Worm (Caenorhabditis elegans) whole organism, L2 larva: ENCODE measurements around the gene F35E8.1.
"Not testable (repeated sequence)": the region's sequence is repeated elsewhere in the genome, so short reads cannot be mapped to it uniquely, and the experiment has no call there.

Source experiments
- F13H6.1 ChIP-seq: sonication (generic microtip); optimal IDR thresholded peaks from 2 replicates; lab custom pipeline; 2016; ENCODE audit warnings: missing genetic modification characterization, missing compliant biosample characterization
- R02D3.7 ChIP-seq: fragments of 150-350 bp; optimal IDR thresholded peaks from 2 replicates; lab custom pipeline; 2014; ENCODE audit warnings: missing biosample characterization, missing genetic modification characterization
- Y55F3AM.14 ChIP-seq: fragments of 200-800 bp; sonication (Bioruptor generic); optimal IDR thresholded peaks from 2 replicates; lab custom pipeline; 2018; ENCODE audit warnings: mild to moderate bottlenecking, missing genetic modification characterization, missing compliant biosample characterization
- ZK546.5 ChIP-seq: sonication (generic microtip); optimal IDR thresholded peaks from 2 replicates; lab custom pipeline; 2017; ENCODE audit warnings: missing biosample characterization, missing genetic modification characterization
- alr-1 ChIP-seq: fragments of 150-350 bp; optimal IDR thresholded peaks from 2 replicates; lab custom pipeline; 2014; ENCODE audit warnings: missing biosample characterization, missing genetic modification characterization
- aly-2 ChIP-seq: fragments of 150-350 bp; optimal IDR thresholded peaks from 2 replicates; lab custom pipeline; 2014; ENCODE audit warnings: missing biosample characterization, missing genetic modification characterization
- ama-1 ChIP-seq: fragments of 150-350 bp; optimal IDR thresholded peaks from 2 replicates; lab custom pipeline; 2018; ENCODE audit warnings: inconsistent platforms
- blmp-1 ChIP-seq: sonication (generic microtip); optimal IDR thresholded peaks from 2 replicates; lab custom pipeline; 2017; ENCODE audit warnings: missing genetic modification characterization, mild to moderate bottlenecking, missing compliant biosample characterization, antibody characterized with exemption, moderate library complexity; ENCODE audit not compliant: insufficient read depth
- ceh-16 ChIP-seq: fragments of 150-350 bp; optimal IDR thresholded peaks from 2 replicates; lab custom pipeline; 2014; ENCODE audit warnings: missing biosample characterization, missing genetic modification characterization
- crh-2 ChIP-seq: sonication (generic microtip); optimal IDR thresholded peaks from 2 replicates; lab custom pipeline; 2017; ENCODE audit warnings: missing biosample characterization, missing genetic modification characterization
- egl-27 ChIP-seq: sonication (generic microtip); optimal IDR thresholded peaks from 3 replicates; lab custom pipeline; 2017; ENCODE audit warnings: missing biosample characterization, missing genetic modification reagents, missing genetic modification characterization
- elt-1 ChIP-seq: fragments of 150-350 bp; optimal IDR thresholded peaks from 2 replicates; lab custom pipeline; 2014; ENCODE audit warnings: missing biosample characterization, missing genetic modification characterization
- elt-3 ChIP-seq: sonication (generic microtip); optimal IDR thresholded peaks from 2 replicates; lab custom pipeline; 2017; ENCODE audit warnings: missing biosample characterization, missing genetic modification characterization
- lin-13 ChIP-seq: fragments of 150-350 bp; optimal IDR thresholded peaks from 2 replicates; lab custom pipeline; 2014; ENCODE audit warnings: missing biosample characterization, missing genetic modification reagents, missing genetic modification characterization
- mbf-1 ChIP-seq: sonication (generic microtip); optimal IDR thresholded peaks from 2 replicates; lab custom pipeline; 2017; ENCODE audit warnings: missing biosample characterization, missing genetic modification characterization
- nhr-10 ChIP-seq: sonication (generic microtip); optimal IDR thresholded peaks from 2 replicates; lab custom pipeline; 2017; ENCODE audit warnings: missing biosample characterization, missing genetic modification characterization
- nhr-11 ChIP-seq: fragments of 150-350 bp; optimal IDR thresholded peaks from 2 replicates; lab custom pipeline; 2014; ENCODE audit warnings: missing biosample characterization, missing genetic modification characterization
- nhr-12 ChIP-seq: fragments of 150-350 bp; optimal IDR thresholded peaks from 2 replicates; lab custom pipeline; 2014; ENCODE audit warnings: missing biosample characterization, missing genetic modification characterization
- nhr-21 ChIP-seq: fragments of 150-350 bp; optimal IDR thresholded peaks from 2 replicates; lab custom pipeline; 2014; ENCODE audit warnings: missing biosample characterization, missing genetic modification characterization
- nhr-23 ChIP-seq: fragments of 150-350 bp; optimal IDR thresholded peaks from 2 replicates; lab custom pipeline; 2014; ENCODE audit warnings: missing biosample characterization, missing genetic modification reagents, missing genetic modification characterization
- nhr-6 ChIP-seq: fragments of 150-350 bp; optimal IDR thresholded peaks from 2 replicates; lab custom pipeline; 2014; ENCODE audit warnings: missing biosample characterization, missing genetic modification characterization
- nhr-77 ChIP-seq: fragments of 150-350 bp; optimal IDR thresholded peaks from 2 replicates; lab custom pipeline; 2014; ENCODE audit warnings: missing biosample characterization, missing genetic modification characterization
- peb-1 ChIP-seq: fragments of 150-350 bp; optimal IDR thresholded peaks from 2 replicates; lab custom pipeline; 2014; ENCODE audit warnings: missing biosample characterization, missing genetic modification characterization
- sem-4 ChIP-seq: fragments of 150-350 bp; optimal IDR thresholded peaks from 2 replicates; lab custom pipeline; 2014; ENCODE audit warnings: missing biosample characterization, missing genetic modification reagents, missing genetic modification characterization
- sma-3 ChIP-seq: sonication (generic microtip); optimal IDR thresholded peaks from 2 replicates; lab custom pipeline; 2016; ENCODE audit warnings: missing genetic modification reagents, missing genetic modification characterization, missing compliant biosample characterization
- sma-9 ChIP-seq, 2 experiments: fragments of 150-350 bp in 1 of 2; sonication (generic microtip) in 1 of 2; optimal IDR thresholded peaks; 2 replicates each; lab custom pipeline; 2014 to 2016; ENCODE audit warnings: missing genetic modification characterization in 2 of 2, mild to moderate bottlenecking in 1 of 2, missing biosample characterization in 1 of 2, missing compliant biosample characterization in 1 of 2, missing genetic modification reagents in 1 of 2, moderate library complexity in 1 of 2
- unc-39 ChIP-seq: fragments of 150-350 bp; optimal IDR thresholded peaks from 2 replicates; lab custom pipeline; 2014; ENCODE audit warnings: missing biosample characterization, missing genetic modification characterization
- unc-62 ChIP-seq: fragments of 150-350 bp; optimal IDR thresholded peaks from 2 replicates; lab custom pipeline; 2014; ENCODE audit warnings: missing biosample characterization, missing genetic modification reagents, missing genetic modification characterization
- zag-1 ChIP-seq: fragments of 150-350 bp; optimal IDR thresholded peaks from 2 replicates; lab custom pipeline; 2014; ENCODE audit warnings: missing biosample characterization, missing genetic modification characterization
- ztf-1 ChIP-seq: fragments of 200-800 bp; sonication (Bioruptor generic); conservative IDR thresholded peaks from 2 replicates; pipeline ENCODE4 v1.3.6; 2022; ENCODE audit warnings: missing genetic modification characterization, missing compliant biosample characterization
- ztf-4 ChIP-seq: fragments of 150-350 bp; optimal IDR thresholded peaks from 2 replicates; lab custom pipeline; 2014; ENCODE audit warnings: missing biosample characterization, missing genetic modification characterization

F35E8.1 gene

DNA sequence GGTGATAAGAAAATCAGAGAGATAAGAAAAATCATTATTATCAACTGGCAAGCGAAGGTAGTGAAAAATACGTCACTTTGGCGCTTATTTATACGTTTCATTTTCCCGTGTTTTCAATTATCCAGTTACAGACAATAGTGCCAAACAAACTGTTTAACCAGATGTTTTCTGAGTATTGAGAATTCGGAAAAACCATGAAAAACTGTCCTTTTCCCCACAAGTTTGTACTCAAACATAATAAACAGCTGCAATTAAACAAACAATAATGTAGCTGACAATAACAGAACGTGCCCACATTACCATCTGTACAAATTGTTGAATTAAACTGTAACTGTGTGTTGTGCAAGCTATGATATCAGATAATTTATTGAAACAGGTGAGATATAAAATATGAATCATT, at the start of gene F35E8.1, which contains the start of gene F35E8.2:
F35E8.1 (minus strand) TSS at position 101 of the 400 bp plus-strand sequence.
F35E8.2 (plus strand) TSS at position 132 of the 400 bp plus-strand sequence.
- TF ChIP-seq crh-2, peb-1, F13H6.1 (tag; lab: Kevin White, UChicago): not testable (repeated sequence)

DNA sequence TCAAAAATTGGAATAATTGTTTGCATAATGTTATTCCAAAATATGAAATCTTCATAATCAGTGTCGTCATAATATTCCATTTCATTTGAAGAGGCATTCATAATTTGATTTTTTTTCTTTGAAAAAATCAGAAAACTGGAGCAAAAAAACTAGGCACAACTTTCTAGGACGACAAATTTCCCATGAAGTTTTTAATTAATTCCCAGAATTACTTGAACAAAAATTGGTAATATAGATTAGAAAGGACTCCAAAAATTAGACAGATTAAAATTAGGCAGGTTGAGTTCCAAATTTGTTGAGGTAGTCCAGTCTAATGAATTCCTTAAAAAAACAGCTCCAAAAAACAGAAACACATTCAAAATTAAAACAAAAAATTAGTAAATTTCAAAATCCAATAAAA, 49.5 kb upstream of the F35E8.1 start, which contains the start of gene srw-57:
srw-57 (minus strand) TSS at position 101 of the 400 bp plus-strand sequence.
- TF ChIP-seq sma-9 (GFP tag; optimal IDR thresholded peaks at IDR 0.05; lab: Kevin White, UChicago) (no peak), sma-9 (tag; optimal IDR thresholded peaks at IDR 0.05; lab: Kevin White, UChicago) (no peak), nhr-23 (tag; lab: Kevin White, UChicago) (no peak), nhr-6 (no peak), ceh-16 (tag; lab: Kevin White, UChicago) (no peak), sma-3 (GFP tag; lab: Kevin White, UChicago) (no peak), egl-27 (tag; lab: Kevin White, UChicago) (no peak), sem-4 (tag; lab: Kevin White, UChicago) (no peak), zag-1 (no peak), ztf-1 (GFP tag; lab: Robert Waterston, UW) (no peak), nhr-11 (no peak), nhr-77 (tag; lab: Kevin White, UChicago) (no peak), F13H6.1 (tag; lab: Kevin White, UChicago) (no peak), nhr-10 (tag; lab: Kevin White, UChicago) (no peak)

DNA sequence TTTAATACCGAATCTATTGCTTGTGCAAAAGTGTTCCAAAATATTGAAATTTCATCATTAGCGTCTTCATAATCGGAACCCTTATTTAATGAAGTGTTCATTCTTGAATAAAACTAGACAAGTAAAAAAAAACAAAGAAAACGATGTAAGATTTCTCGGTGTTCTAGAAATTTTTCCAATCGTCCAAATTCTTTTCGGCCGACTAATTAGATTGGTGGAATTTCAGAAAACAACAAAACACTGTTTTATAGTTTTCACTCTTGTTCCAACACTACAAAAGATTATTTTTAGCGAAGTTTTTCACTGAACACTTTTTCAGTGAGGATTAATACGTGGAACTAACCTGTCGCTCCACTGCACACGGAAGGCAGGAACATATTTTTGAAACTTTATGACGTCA, 47.3 kb upstream of the F35E8.1 start, which contains the start of gene srw-56:
srw-56 (minus strand) TSS at position 101 of the 400 bp plus-strand sequence.
- no peak for TF ChIP-seq alr-1 (tag; lab: Kevin White, UChicago)
- no peak for TF ChIP-seq mbf-1 (tag; lab: Kevin White, UChicago)
- TF ChIP-seq, all 48 proteins: peak for 0

DNA sequence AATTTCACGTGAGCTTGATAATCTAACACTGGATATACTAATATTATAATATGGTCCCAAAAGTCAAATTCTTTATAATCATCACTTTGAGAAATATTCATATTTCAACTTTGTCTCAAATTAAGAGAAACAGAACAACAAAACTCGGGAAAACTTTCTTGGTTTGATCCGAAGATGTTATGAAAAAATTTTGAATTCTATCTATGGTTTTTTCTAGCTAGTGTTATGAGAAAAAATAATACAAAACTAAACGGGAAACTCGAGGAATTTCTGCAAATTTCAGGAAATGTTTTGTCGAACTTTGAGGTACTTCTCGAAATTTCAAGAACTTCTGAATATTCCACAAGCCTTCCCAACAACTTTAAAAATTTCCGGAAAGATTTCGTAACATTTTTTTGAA, 45.5 kb upstream of the F35E8.1 start, which contains the start of gene srw-59:
srw-59 (minus strand) TSS at position 101 of the 400 bp plus-strand sequence.
- TF ChIP-seq peb-1 (tag; lab: Kevin White, UChicago) = no peak

DNA sequence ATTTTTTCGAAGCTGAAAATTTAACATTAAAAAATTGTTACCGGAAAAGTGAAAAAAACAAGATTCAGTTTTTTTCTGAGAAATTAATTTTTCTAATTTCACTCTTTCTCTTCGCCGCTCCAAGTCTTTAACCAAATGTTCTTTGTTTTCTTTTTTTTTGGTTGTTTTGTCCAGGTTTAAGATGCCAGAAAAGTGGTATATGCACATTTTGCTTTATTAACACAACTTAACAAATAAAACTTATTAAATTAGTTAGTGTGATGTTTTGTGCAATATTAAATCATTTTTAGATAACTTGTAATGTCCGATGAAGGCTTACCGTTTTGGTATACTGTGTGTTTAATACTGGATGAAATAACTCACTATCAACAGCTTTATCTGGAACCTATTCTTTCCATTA, 37.7 kb upstream of the F35E8.1 start, which contains the start of gene srw-53:
srw-53 (plus strand) TSS at position 301 of the 400 bp plus-strand sequence.
- TF ChIP-seq alr-1 (tag; lab: Kevin White, UChicago) = no peak
- TF ChIP-seq elt-3 (tag; lab: Kevin White, UChicago) = no peak
- TF ChIP-seq sma-9 (GFP tag; optimal IDR thresholded peaks at IDR 0.05; lab: Kevin White, UChicago) = no peak
- no peak for TF ChIP-seq sma-9 (tag; optimal IDR thresholded peaks at IDR 0.05; lab: Kevin White, UChicago)
- no peak for TF ChIP-seq nhr-21 (tag; lab: Kevin White, UChicago)
- TF ChIP-seq crh-2 (tag; lab: Kevin White, UChicago) = no peak
- no peak for TF ChIP-seq lin-13 (GFP tag; lab: Kevin White, UChicago)
- TF ChIP-seq zag-1 = no peak
- no peak for TF ChIP-seq unc-39 (tag; lab: Kevin White, UChicago)
- no peak for TF ChIP-seq ama-1 (lab: Kevin White, UChicago)
- TF ChIP-seq ztf-1 (GFP tag; lab: Robert Waterston, UW) = no peak
- TF ChIP-seq elt-1 (tag; lab: Kevin White, UChicago) = no peak
- TF ChIP-seq Y55F3AM.14 = no peak
- TF ChIP-seq R02D3.7 (tag; lab: Kevin White, UChicago) = no peak
- TF ChIP-seq nhr-6 = no peak
- no peak for TF ChIP-seq unc-62 (GFP tag; lab: Kevin White, UChicago)

DNA sequence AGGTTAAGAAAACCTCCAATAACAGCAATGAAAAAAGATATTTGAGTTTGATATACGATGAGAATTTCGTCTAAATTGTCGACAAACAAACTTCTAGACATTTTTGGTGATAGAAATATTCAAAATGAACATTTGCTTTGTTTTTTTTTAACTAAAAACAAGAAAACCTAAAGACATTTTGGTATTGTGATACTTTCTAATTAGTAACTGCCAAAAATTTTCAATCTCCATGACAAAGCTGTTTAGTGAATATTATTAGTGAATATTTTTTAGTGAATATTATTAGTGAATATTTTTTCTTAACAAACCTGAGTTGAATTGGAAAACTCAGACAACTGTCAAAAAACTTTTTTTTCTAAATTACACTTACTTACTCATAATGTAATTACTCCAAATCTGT, 34.8 kb upstream of the F35E8.1 start, which contains the start of gene srw-55:
srw-55 (minus strand) TSS at position 101 of the 400 bp plus-strand sequence.
- no peak for TF ChIP-seq lin-13 (GFP tag; lab: Kevin White, UChicago)
- TF ChIP-seq nhr-12 (tag; lab: Kevin White, UChicago) = no peak
- TF ChIP-seq R02D3.7 (tag; lab: Kevin White, UChicago) = no peak
- no peak for TF ChIP-seq elt-3 (tag; lab: Kevin White, UChicago)
- TF ChIP-seq aly-2 (tag; lab: Kevin White, UChicago) = no peak
- TF ChIP-seq alr-1 (tag; lab: Kevin White, UChicago) = no peak
- no peak for TF ChIP-seq blmp-1 (tag; lab: Kevin White, UChicago)
- TF ChIP-seq nhr-77 (tag; lab: Kevin White, UChicago) = no peak
- no peak for TF ChIP-seq ztf-4 (tag; lab: Kevin White, UChicago)
- no peak for TF ChIP-seq elt-1 (tag; lab: Kevin White, UChicago)
- no peak for TF ChIP-seq sem-4 (tag; lab: Kevin White, UChicago)
- no peak for TF ChIP-seq ZK546.5
